Fruit fly (Drosophila melanogaster): ENCODE measurements around the gene CG42367.

CG42367 gene

DNA sequence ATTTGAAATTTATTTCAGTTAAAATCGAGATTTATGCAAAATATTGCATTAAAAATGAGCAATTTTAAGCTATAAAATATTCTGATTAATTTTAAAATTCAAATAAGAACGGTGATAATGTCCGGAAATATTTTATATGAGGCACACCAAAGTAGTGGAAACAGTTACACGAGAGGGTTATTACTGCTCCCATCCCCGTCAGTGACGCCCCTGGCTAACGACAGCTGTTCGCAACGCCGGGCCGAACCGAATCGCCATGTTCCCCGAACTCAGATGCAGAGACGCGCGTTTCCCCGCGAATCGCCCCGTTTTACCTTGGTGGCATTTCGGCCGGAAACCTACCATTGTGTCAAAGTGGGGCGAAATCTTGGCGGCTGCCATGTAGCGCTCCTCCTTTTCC, 18.6 kb upstream of the CG42367 start (continued):
- TF ChIP-seq zf30C (GFP tag; optimal IDR thresholded peaks at IDR 0.05) (no peak), MBD-R2 (GFP tag; IDR thresholded peaks at IDR 0.05) (peak; percentile 22), Dref (GFP tag; IDR thresholded peaks at IDR 0.05) (no peak), CG14860 (GFP tag; IDR thresholded peaks at IDR 0.05; ENCODE audit: partially characterized antibody) (no peak), trem (tag; optimal IDR thresholded peaks at IDR 0.05) (no peak), jing (GFP tag; optimal IDR thresholded peaks at IDR 0.05) (no peak), CG14710 (tag; optimal IDR thresholded peaks at IDR 0.05) (no peak), CG9876 (GFP tag; optimal IDR thresholded peaks at IDR 0.05) (no peak), pfk (GFP tag; optimal IDR thresholded peaks at IDR 0.05) (no peak), CG12236 (GFP tag; optimal IDR thresholded peaks at IDR 0.05) (no peak), CG10431 (GFP tag; optimal IDR thresholded peaks at IDR 0.05) (no peak), lola (GFP tag; optimal IDR thresholded peaks at IDR 0.05) (no peak), tll (GFP tag; optimal IDR thresholded peaks at IDR 0.05) (no peak), repo (GFP tag; optimal IDR thresholded peaks at IDR 0.05) (no peak), stwl (tag; optimal IDR thresholded peaks at IDR 0.05) (no peak), hkb (optimal IDR thresholded peaks at IDR 0.05) (no peak), hkb (GFP tag; IDR thresholded peaks at IDR 0.05) (peak; percentile 69), Optix (GFP tag; IDR thresholded peaks at IDR 0.05) (peak; percentile 24; the same call in 1 of the 3 replicates), CG6654 (GFP tag; optimal IDR thresholded peaks at IDR 0.05) (no peak), gsb (GFP tag; IDR thresholded peaks at IDR 0.05) (no peak), da (GFP tag; optimal IDR thresholded peaks at IDR 0.05) (no peak), CG7786 (GFP tag; optimal IDR thresholded peaks at IDR 0.05) (no peak), cato (GFP tag; optimal IDR thresholded peaks at IDR 0.05; ENCODE audit: borderline replicate concordance) (no peak), CG16779 (GFP tag; IDR thresholded peaks at IDR 0.05) (no peak; the same call in 1 of the 2 replicates), fd3F (GFP tag; optimal IDR thresholded peaks at IDR 0.05) (no peak), CG11560 (tag; IDR thresholded peaks at IDR 0.05) (no peak), CG12391 (tag; optimal IDR thresholded peaks at IDR 0.05) (no peak), ap (GFP tag; IDR thresholded peaks at IDR 0.05) (no peak), hb (GFP tag; IDR thresholded peaks at IDR 0.05; ENCODE audit: partially characterized antibody) (no peak), Oli (tag; optimal IDR thresholded peaks at IDR 0.05) (no peak), disco-r (GFP tag; optimal IDR thresholded peaks at IDR 0.05) (no peak), sima (GFP tag; optimal IDR thresholded peaks at IDR 0.05) (no peak), tx (GFP tag; optimal IDR thresholded peaks at IDR 0.05) (no peak), toy (GFP tag; IDR thresholded peaks at IDR 0.05) (no peak), ci (GFP tag; IDR thresholded peaks at IDR 0.05) (peak; percentile 73; the same call in 2 of the 3 replicates), CG9437 (GFP tag; optimal IDR thresholded peaks at IDR 0.05) (no peak), CG10462 (GFP tag; optimal IDR thresholded peaks at IDR 0.05) (no peak), Aef1 (GFP tag; IDR thresholded peaks at IDR 0.05) (no peak), CG15011 (GFP tag; optimal IDR thresholded peaks at IDR 0.05) (no peak), sc (optimal IDR thresholded peaks at IDR 0.05) (no peak), sc (GFP tag; optimal IDR thresholded peaks at IDR 0.05) (no peak), CG11696 (GFP tag; IDR thresholded peaks at IDR 0.05) (no peak), gro (GFP tag; optimal IDR thresholded peaks at IDR 0.05) (no peak), dati (GFP tag; IDR thresholded peaks at IDR 0.05) (no peak), Myb (GFP tag; optimal IDR thresholded peaks at IDR 0.05) (peak; percentile 1), kay (GFP tag; optimal IDR thresholded peaks at IDR 0.05) (no peak), Nf-YA (GFP tag; IDR thresholded peaks at IDR 0.05) (no peak), CG8944 (GFP tag; optimal IDR thresholded peaks at IDR 0.05) (no peak), Poxn (GFP tag; IDR thresholded peaks at IDR 0.05) (no peak), CG17802 (tag; optimal IDR thresholded peaks at IDR 0.05) (no peak), CG1024 (GFP tag; IDR thresholded peaks at IDR 0.05) (no peak), h (optimal IDR thresholded peaks at IDR 0.05) (no peak), nmo (GFP tag; optimal IDR thresholded peaks at IDR 0.05) (no peak)

Data from whole organism, embryonic.